Fruit fly (Drosophila melanogaster): Measurements from ENCODE around the gene FoxP.

FoxP gene

DNA sequence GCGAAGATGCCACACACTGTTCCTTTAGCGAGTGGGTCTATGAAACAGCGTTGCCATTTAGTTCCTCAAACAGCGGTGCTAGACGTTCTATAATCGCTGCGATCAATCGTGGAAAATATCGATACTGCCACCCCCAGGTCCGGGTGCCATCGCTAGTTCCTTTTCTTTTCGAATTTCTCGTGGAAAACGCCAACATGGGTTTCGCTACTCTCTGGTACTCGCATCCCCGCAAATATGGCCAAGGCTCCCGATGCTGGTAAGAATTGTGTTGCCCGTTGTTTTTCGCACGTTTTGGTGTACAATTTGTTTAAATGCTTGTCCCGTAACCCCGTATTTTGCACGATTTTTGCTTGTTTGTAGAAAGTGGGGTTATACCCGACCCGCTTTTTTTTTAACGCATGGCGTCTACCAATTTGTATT is 47.3 kb upstream of the FoxP start, which contains the start of gene RpS29 (continued):
- TF ChIP-seq CG5245 (GFP tag; optimal IDR thresholded peaks at IDR 0.05) (peak; percentile 66), dmrt11E (tag; optimal IDR thresholded peaks at IDR 0.05) (peak; percentile 54), gem (tag; optimal IDR thresholded peaks at IDR 0.05) (peak; percentile 61), sc (optimal IDR thresholded peaks at IDR 0.05) (no peak), sc (GFP tag; optimal IDR thresholded peaks at IDR 0.05) (no peak), CG12219 (GFP tag; optimal IDR thresholded peaks at IDR 0.05) (peak; percentile 56), CG4328 (GFP tag; optimal IDR thresholded peaks at IDR 0.05) (peak; percentile 87), vvl (GFP tag; IDR thresholded peaks at IDR 0.05) (peak; percentile 90), CG3726 (GFP tag; IDR thresholded peaks at IDR 0.05) (peak; percentile 69; the same call in 2 of the 3 replicates), CG32532 (GFP tag; IDR thresholded peaks at IDR 0.05) (peak; percentile 89), CG7271 (tag; optimal IDR thresholded peaks at IDR 0.05) (peak; percentile 60), Bdp1 (GFP tag; optimal IDR thresholded peaks at IDR 0.05) (peak; percentile 76), CG9797 (GFP tag; optimal IDR thresholded peaks at IDR 0.05) (peak; percentile 87), Spps (tag; optimal IDR thresholded peaks at IDR 0.05) (peak; percentile 29), CG4617 (GFP tag; optimal IDR thresholded peaks at IDR 0.05; ENCODE audit: borderline replicate concordance) (peak; percentile 75), kay (GFP tag; optimal IDR thresholded peaks at IDR 0.05) (peak; percentile 32), pita (GFP tag; optimal IDR thresholded peaks at IDR 0.05) (no peak), ato (GFP tag; IDR thresholded peaks at IDR 0.05; ENCODE audit: partially characterized antibody) (peak; percentile 88), Sox102F (GFP tag; optimal IDR thresholded peaks at IDR 0.05) (peak; percentile 14), repo (GFP tag; optimal IDR thresholded peaks at IDR 0.05) (peak; percentile 71), Awh (GFP tag; IDR thresholded peaks at IDR 0.05) (no peak), CkIIα-i1 (GFP tag; IDR thresholded peaks at IDR 0.05) (0 out of 2 replicates have a peak, but pooled peaks have one; percentile 33), CG7786 (GFP tag; optimal IDR thresholded peaks at IDR 0.05) (peak; percentile 86), zen (tag; optimal IDR thresholded peaks at IDR 0.05) (peak; percentile 39), Gsc (GFP tag; IDR thresholded peaks at IDR 0.05) (no peak), tna (GFP tag; IDR thresholded peaks at IDR 0.05; ENCODE audit: partially characterized antibody) (peak; percentile 86), HmgZ (tag; optimal IDR thresholded peaks at IDR 0.05) (peak; percentile 95), CG11504 (tag; optimal IDR thresholded peaks at IDR 0.05) (peak; percentile 67), bsh (GFP tag; optimal IDR thresholded peaks at IDR 0.05) (peak; percentile 46 to 49), Aef1 (GFP tag; IDR thresholded peaks at IDR 0.05) (peak; percentile 77), H15 (GFP tag; IDR thresholded peaks at IDR 0.05) (peak; percentile 68; the same call in 1 of the 3 replicates), jigr1 (GFP tag; IDR thresholded peaks at IDR 0.05) (no peak), Nf-YA (GFP tag; IDR thresholded peaks at IDR 0.05) (peak; percentile 59), Gug (GFP tag; IDR thresholded peaks at IDR 0.05) (peak; percentile 87), CHES-1-like (GFP tag; optimal IDR thresholded peaks at IDR 0.05) (peak; percentile 93), PHDP (tag; optimal IDR thresholded peaks at IDR 0.05) (peak; percentile 67), CG18476 (GFP tag; optimal IDR thresholded peaks at IDR 0.05) (peak; percentile 18), CG16815 (GFP tag; optimal IDR thresholded peaks at IDR 0.05) (peak; percentile 2), tup (GFP tag; optimal IDR thresholded peaks at IDR 0.05) (peak; percentile 45), CG9817 (tag; optimal IDR thresholded peaks at IDR 0.05) (peak; percentile 83), ftz-f1 (GFP tag; optimal IDR thresholded peaks at IDR 0.05) (peak; percentile 74), CG32767 (GFP tag; IDR thresholded peaks at IDR 0.05) (peak; percentile 57; the same call in 1 of the 2 replicates), MBD-R2 (GFP tag; IDR thresholded peaks at IDR 0.05) (peak; percentile 78), CG8281 (tag; optimal IDR thresholded peaks at IDR 0.05) (peak; percentile 8), stwl (tag; optimal IDR thresholded peaks at IDR 0.05) (peak; percentile 73), CG9437 (GFP tag; optimal IDR thresholded peaks at IDR 0.05) (no peak), Neu2 (GFP tag; optimal IDR thresholded peaks at IDR 0.05; ENCODE audit: borderline replicate concordance) (peak; percentile 56), amos (GFP tag; IDR thresholded peaks at IDR 0.05; ENCODE audit: partially characterized antibody) (peak; percentile 99), Opbp (GFP tag; IDR thresholded peaks at IDR 0.05; ENCODE audit: partially characterized antibody) (peak; percentile 97), CG18764 (GFP tag; optimal IDR thresholded peaks at IDR 0.05) (peak; percentile 76)
